Worm (Caenorhabditis elegans): ENCODE data around the gene C56E6.7.

Gene C56E6.7

ce11 chrII:6513357-6513756 lies 3.0 kb upstream of the C56E6.7 start:
- TF ChIP-seq nhr-237 (tag; optimal IDR thresholded peaks at IDR 0.05) (no peak), lin-39 (tag; optimal IDR thresholded peaks at IDR 0.05) (no peak), hmg-11 (tag; optimal IDR thresholded peaks at IDR 0.05) (no peak), elt-2 (tag; optimal IDR thresholded peaks at IDR 0.05) (no peak), nhr-23 (tag; optimal IDR thresholded peaks at IDR 0.05) (no peak), eor-1 (tag; optimal IDR thresholded peaks at IDR 0.05) (no peak), nhr-12 (tag; optimal IDR thresholded peaks at IDR 0.05) (no peak), daf-12 (tag; optimal IDR thresholded peaks at IDR 0.05) (no peak), ztf-4 (tag; optimal IDR thresholded peaks at IDR 0.05) (no peak), fkh-2 (tag; optimal IDR thresholded peaks at IDR 0.05) (no peak), tbx-2 (tag; optimal IDR thresholded peaks at IDR 0.05) (no peak), ztf-11 (tag; optimal IDR thresholded peaks at IDR 0.05) (no peak)

ce11 chrII:6513911-6514310 lies 2.5 kb upstream of the C56E6.7 start, which contains the start of gene R05G9R.1:
TSS of gene R05G9R.1 (minus strand) at chrII:6514011.
- TF ChIP-seq nhr-12 (tag; optimal IDR thresholded peaks at IDR 0.05) (no peak), nhr-28 (tag; optimal IDR thresholded peaks at IDR 0.05) (no peak), aly-2 (tag; optimal IDR thresholded peaks at IDR 0.05) (no peak), elt-1 (tag; optimal IDR thresholded peaks at IDR 0.05) (no peak), mml-1 (tag; optimal IDR thresholded peaks at IDR 0.05) (no peak), unc-39 (tag; optimal IDR thresholded peaks at IDR 0.05) (no peak), elt-2 (tag; optimal IDR thresholded peaks at IDR 0.05) (no peak), lin-39 (tag; optimal IDR thresholded peaks at IDR 0.05) (no peak), nhr-25 (tag; optimal IDR thresholded peaks at IDR 0.05) (no peak)

- TF ChIP-seq mml-1 (tag; optimal IDR thresholded peaks at IDR 0.05) (no peak), nhr-77 (tag; optimal IDR thresholded peaks at IDR 0.05) (no peak), nhr-43 (tag; optimal IDR thresholded peaks at IDR 0.05; ENCODE audit: poor library complexity, severe bottlenecking) (no peak), aly-2 (tag; optimal IDR thresholded peaks at IDR 0.05) (no peak), ztf-11 (tag; optimal IDR thresholded peaks at IDR 0.05) (no peak), nfya-1 (tag; optimal IDR thresholded peaks at IDR 0.05; ENCODE audit: insufficient read depth) (no peak), tbx-2 (tag; optimal IDR thresholded peaks at IDR 0.05) (no peak), eor-1 (tag; optimal IDR thresholded peaks at IDR 0.05) (no peak), ceh-9 (tag; optimal IDR thresholded peaks at IDR 0.05) (no peak), skn-1 (tag; optimal IDR thresholded peaks at IDR 0.05) (no peak), nhr-28 (tag; optimal IDR thresholded peaks at IDR 0.05) (no peak), nhr-11 (tag; optimal IDR thresholded peaks at IDR 0.05) (no peak), ceh-28 (tag; optimal IDR thresholded peaks at IDR 0.05) (no peak), egl-27 (tag; optimal IDR thresholded peaks at IDR 0.05) (no peak), lin-39 (tag; optimal IDR thresholded peaks at IDR 0.05) (no peak)
These were observed 3.3 kb downstream of the C56E6.7 start for ce11 chrII:6519703-6520102.

ce11 chrII:6520103-6520502 lies 3.7 kb downstream of the C56E6.7 start:
- TF ChIP-seq nhr-43 (tag; optimal IDR thresholded peaks at IDR 0.05; ENCODE audit: poor library complexity, severe bottlenecking), result no peak
- TF ChIP-seq elt-2 (tag; optimal IDR thresholded peaks at IDR 0.05), result peak; percentile 89
- no peak for TF ChIP-seq nhr-237 (tag; optimal IDR thresholded peaks at IDR 0.05)
- no peak for TF ChIP-seq skn-1 (tag; optimal IDR thresholded peaks at IDR 0.05)
- peak; percentile 91 for TF ChIP-seq pqm-1 (tag; optimal IDR thresholded peaks at IDR 0.05)
- TF ChIP-seq ztf-11 (tag; optimal IDR thresholded peaks at IDR 0.05), result no peak
- TF ChIP-seq nhr-77 (tag; optimal IDR thresholded peaks at IDR 0.05), result no peak
- TF ChIP-seq fkh-2 (tag; optimal IDR thresholded peaks at IDR 0.05), result no peak
- no peak for TF ChIP-seq fkh-10 (GFP tag; optimal IDR thresholded peaks at IDR 0.05)
- no peak for TF ChIP-seq aly-2 (tag; optimal IDR thresholded peaks at IDR 0.05)
- TF ChIP-seq snpc-4 (tag; optimal IDR thresholded peaks at IDR 0.05), result no peak
- TF ChIP-seq R02D3.7 (tag; optimal IDR thresholded peaks at IDR 0.05), result no peak
- no peak for TF ChIP-seq elt-1 (tag; optimal IDR thresholded peaks at IDR 0.05)

ce11 chrII:6521316-6521715 lies 4.9 kb downstream of the C56E6.7 start, which contains the start of gene toe-2:
TSS of gene toe-2 (minus strand) at chrII:6521385.
- peak; percentile 55 for TF ChIP-seq elt-2 (tag; optimal IDR thresholded peaks at IDR 0.05)
- TF ChIP-seq pqm-1 (tag; optimal IDR thresholded peaks at IDR 0.05), result peak; percentile 18
- TF ChIP-seq elt-3 (tag; optimal IDR thresholded peaks at IDR 0.05), result no peak

Data from whole organism, L3 larva.